Fruit fly (Drosophila melanogaster) whole organism, embryonic: ENCODE data around the gene alpha-Man-Ia.

ENCODE experiments used
- Atf6 ChIP-seq: fragments of 200-800 bp; sonication (Bioruptor generic); IDR thresholded peaks from 2 replicates; pipeline ENCODE4 v1.3.6; 2022; ENCODE audit warnings: missing biosample characterization, missing genetic modification characterization
- BEAF-32 ChIP-seq: fragments of 200-800 bp; sonication (Bioruptor generic); optimal IDR thresholded peaks from 3 replicates; lab custom pipeline; 2017; ENCODE audit warnings: missing biosample characterization, missing genetic modification characterization, mild to moderate bottlenecking, moderate library complexity, missing genetic modification reagents
- CG1024 ChIP-seq: fragments of 200-800 bp; sonication (Bioruptor generic); IDR thresholded peaks from 2 replicates; pipeline ENCODE4 v1.3.6; 2022; ENCODE audit warnings: missing biosample characterization, missing genetic modification characterization
- CG10462 ChIP-seq: fragments of 200-800 bp; sonication (Bioruptor generic); optimal IDR thresholded peaks from 2 replicates; lab custom pipeline; 2016; ENCODE audit warnings: missing biosample characterization, missing genetic modification characterization
- CG13123 ChIP-seq: fragments of 200-800 bp; sonication (Bioruptor generic); optimal IDR thresholded peaks from 2 replicates; lab custom pipeline; 2016; ENCODE audit warnings: missing biosample characterization, missing genetic modification characterization
- CG17359 ChIP-seq: fragments of 200-800 bp; sonication (Bioruptor generic); optimal IDR thresholded peaks from 3 replicates; lab custom pipeline; 2018; ENCODE audit warnings: missing biosample characterization, mild to moderate bottlenecking, missing genetic modification characterization, moderate library complexity
- CG18619 ChIP-seq: fragments of 200-800 bp; sonication (Bioruptor generic); optimal IDR thresholded peaks from 3 replicates; lab custom pipeline; 2017; ENCODE audit warnings: missing biosample characterization, mild to moderate bottlenecking, missing genetic modification characterization
- CG2875 ChIP-seq: fragments of 200-800 bp; sonication (Bioruptor generic); optimal IDR thresholded peaks from 2 replicates; lab custom pipeline; 2017; ENCODE audit warnings: missing biosample characterization, mild to moderate bottlenecking, missing genetic modification characterization, missing genetic modification reagents
- CG3847 ChIP-seq: fragments of 200-800 bp; sonication (Bioruptor generic); IDR thresholded peaks from 2 replicates; pipeline ENCODE4 v1.3.6; 2022; ENCODE audit warnings: missing biosample characterization, missing genetic modification characterization
- CG42726 ChIP-seq: fragments of 200-800 bp; sonication (Bioruptor generic); IDR thresholded peaks from 2 replicates; pipeline ENCODE4 v1.3.6; 2022; ENCODE audit warnings: missing biosample characterization, missing genetic modification characterization; ENCODE audit not compliant: partially characterized antibody
- CG4328 ChIP-seq: fragments of 200-800 bp; sonication (Bioruptor generic); optimal IDR thresholded peaks from 3 replicates; lab custom pipeline; 2017; ENCODE audit warnings: missing biosample characterization, missing genetic modification reagents, missing genetic modification characterization
- CG6813 ChIP-seq: fragments of 200-800 bp; sonication (Bioruptor generic); optimal IDR thresholded peaks from 2 replicates; lab custom pipeline; 2017; ENCODE audit warnings: missing biosample characterization, missing genetic modification characterization, mild to moderate bottlenecking, moderate library complexity, missing genetic modification reagents
- CG7556 ChIP-seq: fragments of 200-800 bp; sonication (Bioruptor generic); optimal IDR thresholded peaks from 2 replicates; lab custom pipeline; 2017; ENCODE audit warnings: missing biosample characterization, mild to moderate bottlenecking, missing genetic modification characterization
- CG7839 ChIP-seq: fragments of 200-800 bp; sonication (Bioruptor generic); optimal IDR thresholded peaks from 3 replicates; lab custom pipeline; 2018; ENCODE audit warnings: missing biosample characterization, mild to moderate bottlenecking, missing genetic modification characterization, moderate library complexity
- CG8281 ChIP-seq: fragments of 200-800 bp; sonication (Bioruptor generic); optimal IDR thresholded peaks from 2 replicates; lab custom pipeline; 2018; ENCODE audit warnings: missing biosample characterization, mild to moderate bottlenecking, missing genetic modification characterization, moderate library complexity
- CG8359 ChIP-seq: fragments of 200-800 bp; sonication (Bioruptor generic); optimal IDR thresholded peaks from 2 replicates; lab custom pipeline; 2017; ENCODE audit warnings: missing biosample characterization, mild to moderate bottlenecking, missing genetic modification characterization, borderline replicate concordance
- CG8924 ChIP-seq: fragments of 200-800 bp; optimal IDR thresholded peaks from 3 replicates; lab custom pipeline; 2019; ENCODE audit warnings: missing biosample characterization, mild to moderate bottlenecking, missing genetic modification characterization, moderate library complexity
- CG9727 ChIP-seq: fragments of 200-800 bp; sonication (Bioruptor generic); optimal IDR thresholded peaks from 3 replicates; lab custom pipeline; 2017; ENCODE audit warnings: missing biosample characterization, mild to moderate bottlenecking, missing genetic modification characterization
- CHES-1-like ChIP-seq: fragments of 200-800 bp; sonication (Bioruptor generic); optimal IDR thresholded peaks from 2 replicates; lab custom pipeline; 2016; ENCODE audit warnings: missing biosample characterization, missing genetic modification characterization
- D19B ChIP-seq: fragments of 200-800 bp; sonication (Bioruptor generic); optimal IDR thresholded peaks from 2 replicates; lab custom pipeline; 2017; ENCODE audit warnings: missing biosample characterization, mild to moderate bottlenecking, missing genetic modification characterization
- Dip3 ChIP-seq: fragments of 200-800 bp; sonication (Bioruptor generic); optimal IDR thresholded peaks from 3 replicates; lab custom pipeline; 2016; ENCODE audit warnings: missing biosample characterization, missing genetic modification characterization
- E2f2 ChIP-seq: fragments of 200-800 bp; sonication (Bioruptor generic); IDR thresholded peaks from 2 replicates; pipeline ENCODE4 v1.3.6; 2022; ENCODE audit warnings: missing biosample characterization, missing genetic modification characterization
- Elba2 ChIP-seq: fragments of 200-800 bp; sonication (Bioruptor generic); optimal IDR thresholded peaks from 3 replicates; lab custom pipeline; 2016; ENCODE audit warnings: missing biosample characterization, missing genetic modification characterization
- Gsc ChIP-seq: fragments of 200-800 bp; sonication (Bioruptor generic); IDR thresholded peaks from 2 replicates; pipeline ENCODE4 v1.3.6; 2022; ENCODE audit warnings: missing biosample characterization, missing genetic modification characterization
- HLHmδ ChIP-seq: fragments of 200-800 bp; sonication (Bioruptor generic); optimal IDR thresholded peaks from 2 replicates; lab custom pipeline; 2018; ENCODE audit warnings: missing biosample characterization, mild to moderate bottlenecking, missing genetic modification characterization, moderate library complexity
- Hey ChIP-seq: fragments of 200-800 bp; sonication (Bioruptor generic); optimal IDR thresholded peaks from 3 replicates; lab custom pipeline; 2018; ENCODE audit warnings: missing biosample characterization, mild to moderate bottlenecking, missing genetic modification characterization
- NC2α ChIP-seq: fragments of 200-800 bp; sonication (Bioruptor generic); optimal IDR thresholded peaks from 2 replicates; lab custom pipeline; 2016; ENCODE audit warnings: missing biosample characterization, missing genetic modification characterization
- Rx ChIP-seq: fragments of 200-800 bp; sonication (Bioruptor generic); IDR thresholded peaks from 2 replicates; pipeline ENCODE4 v1.3.6; 2022; ENCODE audit warnings: missing biosample characterization, missing genetic modification characterization
- Scr ChIP-seq: fragments of 200-800 bp; sonication (Bioruptor generic); IDR thresholded peaks from 2 replicates; pipeline ENCODE4 v1.3.6; 2022; ENCODE audit warnings: missing biosample characterization, missing genetic modification characterization; ENCODE audit not compliant: partially characterized antibody
- Stat92E ChIP-seq, 3 experiments: fragments of >200 bp in 2 of 3; fragments of 200-800 bp in 1 of 3; sonication (Bioruptor generic) in 1 of 3; optimal IDR thresholded peaks; 2 replicates each; lab custom pipeline; 2017 to 2019; ENCODE audit warnings: missing biosample characterization in 3 of 3, missing genetic modification characterization in 3 of 3, mild to moderate bottlenecking in 1 of 3, moderate library complexity in 1 of 3
- Trl ChIP-seq, 3 experiments: fragments of >200 bp in 2 of 3; fragments of 200-800 bp in 1 of 3; sonication (Bioruptor generic) in 1 of 3; optimal IDR thresholded peaks; 2 replicates in 1 of 3; 3 replicates in 2 of 3; lab custom pipeline; 2016 to 2017; ENCODE audit warnings: missing biosample characterization in 1 of 3, missing genetic modification characterization in 1 of 3
- Vsx1 ChIP-seq: fragments of 200-800 bp; sonication (Bioruptor generic); optimal IDR thresholded peaks from 2 replicates; lab custom pipeline; 2017; ENCODE audit warnings: missing biosample characterization, mild to moderate bottlenecking, missing genetic modification characterization, missing genetic modification reagents
- Xrp1 ChIP-seq: fragments of 200-800 bp; sonication (Bioruptor generic); IDR thresholded peaks from 2 replicates; pipeline ENCODE4 v1.3.6; 2022; ENCODE audit warnings: missing biosample characterization, missing genetic modification characterization
- bab2 ChIP-seq: fragments of 200-800 bp; sonication (Bioruptor generic); optimal IDR thresholded peaks from 2 replicates; lab custom pipeline; 2016; ENCODE audit warnings: missing biosample characterization, missing genetic modification characterization
- disco-r ChIP-seq: fragments of 200-800 bp; sonication (Bioruptor generic); optimal IDR thresholded peaks from 2 replicates; lab custom pipeline; 2016; ENCODE audit warnings: missing biosample characterization, missing genetic modification characterization
- exex ChIP-seq: fragments of 200-800 bp; sonication (Bioruptor generic); optimal IDR thresholded peaks from 4 replicates; lab custom pipeline; 2018; ENCODE audit warnings: missing biosample characterization, mild to moderate bottlenecking, missing genetic modification characterization, moderate library complexity
- gcm2 ChIP-seq: fragments of 200-800 bp; sonication (Bioruptor generic); optimal IDR thresholded peaks from 2 replicates; lab custom pipeline; 2016; ENCODE audit warnings: missing biosample characterization, missing genetic modification characterization
- gt ChIP-seq: fragments of 200-800 bp; sonication (Bioruptor generic); IDR thresholded peaks from 2 replicates; pipeline ENCODE4 v1.3.6; 2022; ENCODE audit warnings: missing biosample characterization, missing genetic modification characterization
- lab ChIP-seq: fragments of 200-800 bp; sonication (Bioruptor generic); optimal IDR thresholded peaks from 3 replicates; lab custom pipeline; 2017; ENCODE audit warnings: missing biosample characterization, missing genetic modification characterization, mild to moderate bottlenecking, moderate library complexity, missing genetic modification reagents
- oc ChIP-seq: fragments of 200-800 bp; sonication (Bioruptor generic); optimal IDR thresholded peaks from 2 replicates; lab custom pipeline; 2018; ENCODE audit warnings: missing biosample characterization, mild to moderate bottlenecking, missing genetic modification characterization, moderate library complexity
- org-1 ChIP-seq: fragments of 200-800 bp; sonication (Bioruptor generic); optimal IDR thresholded peaks from 2 replicates; lab custom pipeline; 2017; ENCODE audit warnings: missing biosample characterization, missing genetic modification characterization
- pho ChIP-seq: fragments of 200-800 bp; sonication (Bioruptor generic); optimal IDR thresholded peaks from 2 replicates; lab custom pipeline; 2016; ENCODE audit warnings: missing biosample characterization, missing genetic modification characterization
- sd ChIP-seq: fragments of 200-800 bp; sonication (Bioruptor generic); optimal IDR thresholded peaks from 3 replicates; lab custom pipeline; 2018; ENCODE audit warnings: missing biosample characterization, mild to moderate bottlenecking, missing genetic modification characterization, moderate library complexity
- sens-2 ChIP-seq: fragments of 200-800 bp; sonication (Bioruptor generic); IDR thresholded peaks from 2 replicates; pipeline ENCODE4 v1.3.6; 2022; ENCODE audit warnings: missing biosample characterization, missing genetic modification characterization
- seq ChIP-seq: fragments of 200-800 bp; sonication (Bioruptor generic); IDR thresholded peaks from 2 replicates; pipeline ENCODE4 v1.3.6; 2022; ENCODE audit warnings: missing biosample characterization, missing genetic modification characterization
- sisA ChIP-seq: fragments of 200-800 bp; sonication (Bioruptor generic); IDR thresholded peaks from 2 replicates; pipeline ENCODE4 v1.3.6; 2022; ENCODE audit warnings: missing biosample characterization, missing genetic modification characterization
- sna ChIP-seq: fragments of 200-800 bp; sonication (Bioruptor generic); IDR thresholded peaks from 2 replicates; pipeline ENCODE4 v1.3.6; 2022; ENCODE audit warnings: missing biosample characterization, missing genetic modification characterization; ENCODE audit not compliant: partially characterized antibody
- stc ChIP-seq: fragments of 200-800 bp; sonication (Bioruptor generic); IDR thresholded peaks from 2 replicates; pipeline ENCODE4 v1.3.6; 2022; ENCODE audit warnings: missing biosample characterization, missing genetic modification characterization
- trh ChIP-seq: fragments of 200-800 bp; sonication (Bioruptor generic); optimal IDR thresholded peaks from 2 replicates; lab custom pipeline; 2016; ENCODE audit warnings: missing biosample characterization, missing genetic modification characterization
- zf30C ChIP-seq: fragments of 200-800 bp; sonication (Bioruptor generic); optimal IDR thresholded peaks from 3 replicates; lab custom pipeline; 2018; ENCODE audit warnings: missing biosample characterization, mild to moderate bottlenecking, missing genetic modification characterization

The alpha-Man-Ia gene

dm6 chrX:10219955-10220354 lies 105.8 kb downstream of the alpha-Man-Ia start, which contains the start of gene CG34408:
CG34408 (plus strand) TSS chrX:10220110.
- no peak for TF ChIP-seq stc (GFP tag; lab: Robert Waterston, UW)
- no peak for TF ChIP-seq CG9727 (GFP tag; lab: Kevin White, UChicago)
- no peak for TF ChIP-seq CG6813 (GFP tag; lab: Kevin White, UChicago)
- TF ChIP-seq sna: 0 out of 2 replicates have a peak, but pooled peaks have one; percentile 40
- TF ChIP-seq pho (GFP tag; lab: Kevin White, UChicago): no peak
- TF ChIP-seq BEAF-32 (GFP tag; lab: Kevin White, UChicago): peak; percentile 49
- TF ChIP-seq CG2875 (GFP tag; lab: Kevin White, UChicago): no peak
- TF ChIP-seq bab2 (GFP tag; lab: Kevin White, UChicago): no peak
- no peak for TF ChIP-seq exex (tag; lab: Kevin White, UChicago)
- TF ChIP-seq Dip3 (GFP tag; lab: Kevin White, UChicago): no peak
- no peak for TF ChIP-seq Xrp1
- no peak for TF ChIP-seq lab (GFP tag; lab: Kevin White, UChicago)
- TF ChIP-seq gcm2 (GFP tag; lab: Kevin White, UChicago): no peak
- no peak for TF ChIP-seq CG10462
- no peak for TF ChIP-seq Stat92E (GFP tag; optimal IDR thresholded peaks at IDR 0.05; lab: Kevin White, UChicago)
- TF ChIP-seq Trl (optimal IDR thresholded peaks at IDR 0.05; lab: Kevin White, UChicago): no peak
- no peak for TF ChIP-seq Trl (GFP tag; optimal IDR thresholded peaks at IDR 0.05; lab: Kevin White, UChicago)
- TF ChIP-seq CG7556 (GFP tag; lab: Kevin White, UChicago): no peak
- TF ChIP-seq CG7839: no peak
- no peak for TF ChIP-seq CG8281 (tag; lab: Kevin White, UChicago)
- no peak for TF ChIP-seq HLHmδ (GFP tag; lab: Kevin White, UChicago)
- TF ChIP-seq Hey (tag; lab: Kevin White, UChicago): no peak
- no peak for TF ChIP-seq CG17359 (tag; lab: Kevin White, UChicago)
- TF ChIP-seq seq (GFP tag; lab: Robert Waterston, UW): no peak
- no peak for TF ChIP-seq trh (GFP tag; lab: Kevin White, UChicago)
- TF ChIP-seq CG18619 (GFP tag; lab: Kevin White, UChicago): no peak
- no peak for TF ChIP-seq CG8359 (GFP tag; lab: Kevin White, UChicago)
- TF ChIP-seq Elba2: no peak
- no peak for TF ChIP-seq NC2α
- no peak for TF ChIP-seq sens-2 (GFP tag; lab: Robert Waterston, UW)
- no peak for TF ChIP-seq zf30C
- peak; percentile 42; the same call in 1 of the 2 replicates for TF ChIP-seq E2f2 (GFP tag; lab: Robert Waterston, UW)
- TF ChIP-seq CG8924 (tag; lab: Kevin White, UChicago): no peak
- peak; percentile 20; the same call in 1 of the 2 replicates for TF ChIP-seq Scr (GFP tag; lab: Robert Waterston, UW)
- TF ChIP-seq CG3847 (GFP tag; lab: Robert Waterston, UW): no peak
- TF ChIP-seq gt (GFP tag; lab: Robert Waterston, UW): no peak
- no peak for TF ChIP-seq disco-r (GFP tag; lab: Kevin White, UChicago)
- no peak for TF ChIP-seq Atf6 (GFP tag; lab: Robert Waterston, UW)
- peak; percentile 65 for TF ChIP-seq sd (tag; lab: Kevin White, UChicago)
- TF ChIP-seq CG1024 (GFP tag; lab: Robert Waterston, UW): no peak
- TF ChIP-seq oc (tag; lab: Kevin White, UChicago): no peak
- no peak for TF ChIP-seq org-1 (GFP tag; lab: Kevin White, UChicago)
- no peak for TF ChIP-seq Gsc (GFP tag; lab: Robert Waterston, UW)
- no peak for TF ChIP-seq Rx (GFP tag; lab: Robert Waterston, UW)
- TF ChIP-seq Vsx1 (GFP tag; lab: Kevin White, UChicago): no peak
- no peak for TF ChIP-seq CG4328 (GFP tag; lab: Kevin White, UChicago)
- no peak for TF ChIP-seq CHES-1-like
- TF ChIP-seq sisA (GFP tag; lab: Robert Waterston, UW): no peak
- TF ChIP-seq D19B (GFP tag; lab: Kevin White, UChicago): no peak
- no peak for TF ChIP-seq CG13123 (GFP tag; lab: Kevin White, UChicago)
- TF ChIP-seq CG42726: no peak
